Fruit fly (Drosophila melanogaster) whole organism, adult: ENCODE data around the gene CG13409.

Experiments
- CG11617 ChIP-seq: fragments of 200-800 bp; sonication (Bioruptor generic); optimal IDR thresholded peaks from 2 replicates; lab custom pipeline; 2017; ENCODE audit warnings: mild to moderate bottlenecking, missing biosample characterization, missing genetic modification reagents, missing genetic modification characterization
- CG14711 ChIP-seq: fragments of 200-800 bp; sonication (Bioruptor generic); optimal IDR thresholded peaks from 2 replicates; lab custom pipeline; 2018; ENCODE audit warnings: missing biosample characterization, mild to moderate bottlenecking, missing genetic modification characterization, moderate library complexity
- CG1620 ChIP-seq: fragments of 200-800 bp; sonication (Bioruptor generic); optimal IDR thresholded peaks from 2 replicates; lab custom pipeline; 2016; ENCODE audit warnings: missing biosample characterization, missing genetic modification characterization
- CG5204 ChIP-seq: fragments of 200-800 bp; sonication (Bioruptor generic); optimal IDR thresholded peaks from 2 replicates; lab custom pipeline; 2016; ENCODE audit warnings: missing biosample characterization, missing genetic modification characterization
- CG7045 ChIP-seq: fragments of 200-800 bp; sonication (Bioruptor generic); optimal IDR thresholded peaks from 2 replicates; lab custom pipeline; 2017; ENCODE audit warnings: missing biosample characterization, mild to moderate bottlenecking, missing genetic modification characterization
- Clk ChIP-seq: fragments of 200-800 bp; sonication (Bioruptor generic); optimal IDR thresholded peaks from 2 replicates; lab custom pipeline; 2017; ENCODE audit warnings: missing biosample characterization, missing genetic modification characterization
- Crg-1 ChIP-seq: fragments of 200-800 bp; sonication (Bioruptor generic); optimal IDR thresholded peaks from 2 replicates; lab custom pipeline; 2016; ENCODE audit warnings: missing biosample characterization, missing genetic modification characterization
- Hr96 ChIP-seq: fragments of 200-800 bp; sonication (Bioruptor generic); optimal IDR thresholded peaks from 2 replicates; lab custom pipeline; 2016; ENCODE audit warnings: missing biosample characterization, missing genetic modification characterization
- cic ChIP-seq: fragments of 200-800 bp; sonication (Bioruptor generic); optimal IDR thresholded peaks from 2 replicates; lab custom pipeline; 2017; ENCODE audit warnings: missing biosample characterization, mild to moderate bottlenecking, missing genetic modification characterization, moderate library complexity
- kay ChIP-seq: fragments of 200-800 bp; sonication (Bioruptor generic); peaks from one replicate; lab custom pipeline; 2016; ENCODE audit warnings: missing biosample characterization, missing genetic modification characterization, borderline replicate concordance
- ovo ChIP-seq: fragments of 200-800 bp; sonication (Bioruptor generic); optimal IDR thresholded peaks from 2 replicates; lab custom pipeline; 2016; ENCODE audit warnings: missing biosample characterization, missing genetic modification characterization
- pad ChIP-seq: fragments of 200-800 bp; sonication (Bioruptor generic); optimal IDR thresholded peaks from 3 replicates; lab custom pipeline; 2017; ENCODE audit warnings: missing biosample characterization, missing genetic modification characterization, mild to moderate bottlenecking, moderate library complexity, missing genetic modification reagents
- tj ChIP-seq: fragments of 200-800 bp; sonication (Bioruptor generic); optimal IDR thresholded peaks from 3 replicates; lab custom pipeline; 2017; ENCODE audit warnings: missing biosample characterization, mild to moderate bottlenecking, missing genetic modification characterization, moderate library complexity
- toe ChIP-seq: fragments of 200-800 bp; sonication (Bioruptor generic); optimal IDR thresholded peaks from 2 replicates; lab custom pipeline; 2016; ENCODE audit warnings: missing biosample characterization, missing genetic modification characterization

DNA sequence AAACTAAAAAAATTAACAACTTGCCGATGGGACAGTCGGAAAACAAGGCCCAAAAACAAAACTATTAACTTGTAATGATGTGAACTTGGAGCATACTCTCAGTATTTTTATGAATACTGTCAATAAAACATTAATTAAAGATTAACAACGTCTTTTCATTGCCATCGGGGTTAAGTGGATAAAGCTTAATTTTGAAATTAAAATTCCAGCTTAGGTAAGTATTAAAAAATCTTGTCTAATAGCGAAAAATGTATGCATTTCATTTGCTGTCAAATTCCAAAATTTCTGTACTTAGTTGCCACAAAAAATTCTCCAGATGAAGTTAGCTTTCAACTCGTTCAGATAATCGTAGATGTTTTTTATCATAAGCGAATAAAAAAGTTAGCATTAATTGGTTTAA lies 17.3 kb downstream of the CG13409 start, which contains the start of gene Theg:
- TF ChIP-seq toe (no peak), pad (GFP tag; lab: Kevin White, UChicago) (no peak), Hr96 (GFP tag; lab: Kevin White, UChicago) (no peak), cic (no peak), CG14711 (no peak), kay (GFP tag; lab: Kevin White, UChicago) (no peak), CG11617 (GFP tag; lab: Kevin White, UChicago) (no peak), tj (GFP tag; lab: Kevin White, UChicago) (no peak), CG1620 (GFP tag; lab: Kevin White, UChicago) (no peak), Clk (no peak), Crg-1 (no peak), CG7045 (GFP tag; lab: Kevin White, UChicago) (no peak), CG5204 (GFP tag; lab: Kevin White, UChicago) (no peak), ovo (GFP tag; lab: Kevin White, UChicago) (no peak)
